Worm (Caenorhabditis elegans): ENCODE data around the gene pgp-4.

Gene pgp-4

ce11 chrX:11367087-11367486, 9.5 kb downstream of the pgp-4 start:
- TF ChIP-seq unc-62 (GFP tag; optimal IDR thresholded peaks at IDR 0.05), result no peak
- no peak for TF ChIP-seq gmeb-1 (tag; optimal IDR thresholded peaks at IDR 0.05)
- no peak for TF ChIP-seq nhr-25 (tag; optimal IDR thresholded peaks at IDR 0.05)
- no peak for TF ChIP-seq R02D3.7 (tag; optimal IDR thresholded peaks at IDR 0.05)
- TF ChIP-seq ztf-4 (tag; optimal IDR thresholded peaks at IDR 0.05), result no peak
- TF ChIP-seq skn-1 (tag; optimal IDR thresholded peaks at IDR 0.05), result no peak
- TF ChIP-seq sma-3 (GFP tag; optimal IDR thresholded peaks at IDR 0.05), result no peak
- no peak for TF ChIP-seq F13H6.1 (tag; optimal IDR thresholded peaks at IDR 0.05)
- no peak for TF ChIP-seq mbf-1 (tag; optimal IDR thresholded peaks at IDR 0.05)
- no peak for TF ChIP-seq peb-1 (tag; optimal IDR thresholded peaks at IDR 0.05)
- no peak for TF ChIP-seq elt-1 (tag; optimal IDR thresholded peaks at IDR 0.05)
- no peak for TF ChIP-seq ceh-82 (tag; optimal IDR thresholded peaks at IDR 0.05)
- TF ChIP-seq elt-3 (tag; optimal IDR thresholded peaks at IDR 0.05), result no peak
- no peak for TF ChIP-seq ztf-1 (GFP tag; conservative IDR thresholded peaks at IDR 0.05)

ce11 chrX:11367640-11368039, 10.0 kb downstream of the pgp-4 start:
- TF ChIP-seq unc-62 (GFP tag; optimal IDR thresholded peaks at IDR 0.05), result no peak
- peak; percentile 9 for TF ChIP-seq nhr-129 (tag; optimal IDR thresholded peaks at IDR 0.05)
- TF ChIP-seq ztf-1 (GFP tag; conservative IDR thresholded peaks at IDR 0.05), result no peak

DNA sequence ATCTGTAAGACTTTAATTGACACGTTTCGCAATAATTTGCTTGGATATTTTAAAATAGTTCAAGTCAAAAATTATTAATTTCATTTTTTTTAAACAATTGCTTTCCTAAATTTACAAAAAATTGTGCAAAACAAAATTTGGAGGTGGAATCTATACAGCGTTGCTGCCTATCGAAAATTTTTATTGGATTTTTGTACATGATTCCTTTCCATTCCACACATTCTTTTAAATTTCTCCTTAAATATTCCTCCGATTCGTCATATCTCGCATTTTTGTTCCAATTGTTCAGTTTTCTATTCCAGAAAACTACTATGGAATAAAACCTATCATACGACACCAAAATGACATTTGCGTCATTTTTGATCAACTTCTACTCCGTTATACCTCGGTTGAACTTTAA, 10.8 kb downstream of the pgp-4 start, which contains the start of gene ttyh-1:
Gene ttyh-1 (plus strand): TSS at position 301 of the 400 bp plus-strand sequence.
- TF ChIP-seq lin-39 (tag; optimal IDR thresholded peaks at IDR 0.05) (no peak), ztf-4 (tag; optimal IDR thresholded peaks at IDR 0.05) (no peak), F13H6.1 (tag; optimal IDR thresholded peaks at IDR 0.05) (no peak), mbf-1 (tag; optimal IDR thresholded peaks at IDR 0.05) (no peak), egl-27 (tag; optimal IDR thresholded peaks at IDR 0.05) (no peak), nhr-77 (tag; optimal IDR thresholded peaks at IDR 0.05) (no peak), nhr-21 (tag; optimal IDR thresholded peaks at IDR 0.05) (no peak), Y55F3AM.14 (GFP tag; optimal IDR thresholded peaks at IDR 0.05) (no peak), zag-1 (tag; optimal IDR thresholded peaks at IDR 0.05) (no peak)

DNA sequence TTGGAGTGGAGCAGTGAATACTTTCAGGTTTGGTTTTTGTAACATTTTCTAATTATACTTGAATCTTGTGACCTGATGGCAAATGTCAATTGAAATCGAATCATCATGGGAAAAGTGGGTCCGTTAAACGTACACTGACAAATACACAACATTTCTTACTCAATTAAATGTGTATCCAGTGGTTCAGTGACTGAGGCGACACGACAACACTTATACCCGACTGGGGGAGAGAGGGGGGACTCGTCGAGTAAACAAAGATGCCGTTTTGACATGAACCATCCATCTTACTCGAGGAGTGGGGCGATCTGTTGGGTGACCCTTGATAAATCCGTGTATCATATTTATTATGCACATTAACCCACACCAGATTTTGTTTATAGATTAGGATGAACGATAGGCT, 11.2 kb downstream of the pgp-4 start:
- TF ChIP-seq lin-11 (tag; optimal IDR thresholded peaks at IDR 0.05) (no peak), mbf-1 (tag; optimal IDR thresholded peaks at IDR 0.05) (no peak), R02D3.7 (tag; optimal IDR thresholded peaks at IDR 0.05) (no peak), ztf-1 (GFP tag; conservative IDR thresholded peaks at IDR 0.05) (no peak), blmp-1 (tag; optimal IDR thresholded peaks at IDR 0.05; ENCODE audit: insufficient read depth) (no peak), nhr-129 (tag; optimal IDR thresholded peaks at IDR 0.05) (peak; percentile 36), mab-5 (tag; optimal IDR thresholded peaks at IDR 0.05) (peak; percentile 23), unc-62 (GFP tag; optimal IDR thresholded peaks at IDR 0.05) (no peak), lsy-2 (tag; optimal IDR thresholded peaks at IDR 0.05) (peak in 1 of 2 experiments; percentile 18), F13H6.1 (tag; optimal IDR thresholded peaks at IDR 0.05) (no peak), dmd-4 (tag; optimal IDR thresholded peaks at IDR 0.05) (no peak)

DNA sequence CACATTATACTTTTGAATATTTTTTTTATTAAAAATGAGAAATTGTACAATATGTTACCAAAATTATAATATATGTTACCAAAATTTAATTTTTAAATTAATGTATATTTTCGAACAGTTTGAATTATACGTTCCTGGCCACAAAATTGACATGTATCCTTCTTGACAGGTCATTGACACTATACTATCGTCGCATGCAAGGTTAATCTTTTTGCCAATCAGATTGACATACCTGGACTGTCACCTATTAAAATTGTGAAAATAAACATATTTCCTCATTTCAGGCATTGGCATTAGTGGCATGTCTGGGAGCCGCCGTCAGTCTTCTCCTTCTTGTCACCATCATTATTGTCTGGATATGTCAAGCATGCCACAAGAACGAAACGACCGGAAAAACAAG, 12.5 kb downstream of the pgp-4 start:
- no peak for TF ChIP-seq nhr-77 (tag; optimal IDR thresholded peaks at IDR 0.05)
- no peak for TF ChIP-seq aly-2 (tag; optimal IDR thresholded peaks at IDR 0.05)
- TF ChIP-seq peb-1 (tag; optimal IDR thresholded peaks at IDR 0.05), result no peak
- TF ChIP-seq nhr-6 (tag; optimal IDR thresholded peaks at IDR 0.05), result no peak
- no peak for TF ChIP-seq R02D3.7 (tag; optimal IDR thresholded peaks at IDR 0.05)
- TF ChIP-seq gmeb-1 (tag; optimal IDR thresholded peaks at IDR 0.05), result no peak
- TF ChIP-seq elt-1 (tag; optimal IDR thresholded peaks at IDR 0.05), result no peak
- TF ChIP-seq ztf-4 (tag; optimal IDR thresholded peaks at IDR 0.05), result no peak
- no peak for TF ChIP-seq snpc-4 (tag; optimal IDR thresholded peaks at IDR 0.05)
- TF ChIP-seq lin-11 (tag; optimal IDR thresholded peaks at IDR 0.05), result no peak
- TF ChIP-seq nhr-10 (tag; optimal IDR thresholded peaks at IDR 0.05), result no peak
- TF ChIP-seq nhr-21 (tag; optimal IDR thresholded peaks at IDR 0.05), result no peak
- TF ChIP-seq ceh-82 (tag; optimal IDR thresholded peaks at IDR 0.05), result no peak

DNA sequence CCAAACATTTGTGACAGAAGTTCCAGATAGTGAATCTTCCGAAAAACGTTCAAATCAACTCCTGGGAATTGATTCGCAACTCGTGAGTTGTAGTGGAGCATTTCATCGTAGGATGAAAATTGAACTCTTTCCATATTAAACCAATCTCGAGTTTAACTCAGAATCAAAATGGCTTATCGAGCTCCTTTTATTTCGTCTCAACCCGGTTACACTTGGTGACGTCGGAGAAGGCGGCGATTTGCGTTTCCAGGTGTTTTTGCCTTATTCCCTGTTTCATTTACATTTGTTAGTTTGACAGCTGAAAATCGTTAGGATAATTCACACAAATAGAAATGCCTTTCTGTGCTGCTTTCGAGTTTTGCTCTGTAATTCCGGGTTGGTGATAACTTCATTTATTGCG, 17.9 kb downstream of the pgp-4 start, which contains the start of gene F42E11.3:
Gene F42E11.3 (minus strand): TSS at position 101 of the 400 bp plus-strand sequence.
- TF ChIP-seq nhr-6 (tag; optimal IDR thresholded peaks at IDR 0.05) (no peak), ceh-82 (tag; optimal IDR thresholded peaks at IDR 0.05) (no peak), dmd-4 (tag; optimal IDR thresholded peaks at IDR 0.05) (no peak), R02D3.7 (tag; optimal IDR thresholded peaks at IDR 0.05) (no peak), nhr-237 (tag; optimal IDR thresholded peaks at IDR 0.05) (no peak), C34F6.9 (tag; optimal IDR thresholded peaks at IDR 0.05) (no peak), sem-4 (tag; optimal IDR thresholded peaks at IDR 0.05) (no peak), ZK546.5 (tag; optimal IDR thresholded peaks at IDR 0.05) (no peak), ztf-11 (tag; optimal IDR thresholded peaks at IDR 0.05) (no peak), nhr-25 (tag; optimal IDR thresholded peaks at IDR 0.05) (no peak), nhr-10 (tag; optimal IDR thresholded peaks at IDR 0.05) (no peak), peb-1 (tag; optimal IDR thresholded peaks at IDR 0.05) (no peak), nhr-77 (tag; optimal IDR thresholded peaks at IDR 0.05) (no peak), ztf-4 (tag; optimal IDR thresholded peaks at IDR 0.05) (no peak)
